Worm (Caenorhabditis elegans): ENCODE measurements around the gene srx-62.

The srx-62 gene

ce11 chrV:3970410-3970809 is 25.3 kb downstream of the srx-62 start, which contains the start of gene cyp-34A9 (continued):
- TF ChIP-seq Y75B8A.6 (GFP tag; IDR thresholded peaks at IDR 0.05) (no peak), cey-2 (tag; optimal IDR thresholded peaks at IDR 0.05; ENCODE audit: borderline replicate concordance, insufficient read depth) (no peak), madf-9 (GFP tag; conservative IDR thresholded peaks at IDR 0.05) (no peak), R02D3.7 (tag; optimal IDR thresholded peaks at IDR 0.05) (no peak), ceh-28 (tag; optimal IDR thresholded peaks at IDR 0.05) (no peak), duxl-1 (tag; optimal IDR thresholded peaks at IDR 0.05; ENCODE audit: poor library complexity) (no peak), ama-1 (optimal IDR thresholded peaks at IDR 0.05) (no peak), saeg-2 (GFP tag; IDR thresholded peaks at IDR 0.05) (no peak), T20F7.1 (GFP tag; optimal IDR thresholded peaks at IDR 0.05) (no peak), rbr-2 (tag; optimal IDR thresholded peaks at IDR 0.05) (no peak), tra-1 (GFP tag; IDR thresholded peaks at IDR 0.05) (no peak), aha-1 (tag) (no peak), dve-1 (tag; optimal IDR thresholded peaks at IDR 0.05; ENCODE audit: insufficient read depth) (peak; percentile 75), hmg-1.1 (GFP tag; IDR thresholded peaks at IDR 0.05) (no peak), T26A8.4 (GFP tag; IDR thresholded peaks at IDR 0.05) (no peak), mdl-1 (tag; optimal IDR thresholded peaks at IDR 0.05) (no peak), php-3 (GFP tag; IDR thresholded peaks at IDR 0.05) (no peak), F26F4.8 (GFP tag; conservative IDR thresholded peaks at IDR 0.05) (no peak), fos-1 (tag; optimal IDR thresholded peaks at IDR 0.05) (no peak), attf-4 (tag; optimal IDR thresholded peaks at IDR 0.05) (no peak), ceh-82 (tag; optimal IDR thresholded peaks at IDR 0.05) (no peak), dmd-8 (GFP tag; IDR thresholded peaks at IDR 0.05) (no peak), sdz-12 (GFP tag; optimal IDR thresholded peaks at IDR 0.05) (no peak), pha-4 (GFP tag; IDR thresholded peaks at IDR 0.05) (no peak), pha-4 (tag; optimal IDR thresholded peaks at IDR 0.05) (no peak), fkh-10 (GFP tag; optimal IDR thresholded peaks at IDR 0.05) (no peak), nhr-28 (tag; optimal IDR thresholded peaks at IDR 0.05) (peak; percentile 99), spr-1 (tag; optimal IDR thresholded peaks at IDR 0.05) (no peak), nhr-41 (GFP tag; IDR thresholded peaks at IDR 0.05) (no peak), ceh-20 (GFP tag; IDR thresholded peaks at IDR 0.05) (no peak), lir-3 (tag; optimal IDR thresholded peaks at IDR 0.05) (no peak), daf-12 (tag; optimal IDR thresholded peaks at IDR 0.05) (no peak), ZK546.5 (tag; optimal IDR thresholded peaks at IDR 0.05) (no peak), daf-19 (GFP tag; conservative IDR thresholded peaks at IDR 0.05) (no peak), lin-38 (GFP tag; IDR thresholded peaks at IDR 0.05) (no peak), pqm-1 (tag; optimal IDR thresholded peaks at IDR 0.05) (peak; percentile 64), F49E8.2 (tag; optimal IDR thresholded peaks at IDR 0.05; ENCODE audit: borderline replicate concordance) (no peak), nhr-76 (tag; optimal IDR thresholded peaks at IDR 0.05) (no peak), D1046.2 (GFP tag; IDR thresholded peaks at IDR 0.05) (no peak), hlh-30 (tag; optimal IDR thresholded peaks at IDR 0.05; ENCODE audit: insufficient read depth) (peak; percentile 27), zfp-3 (GFP tag; conservative IDR thresholded peaks at IDR 0.05) (no peak), lin-39 (tag; optimal IDR thresholded peaks at IDR 0.05) (no peak), unc-39 (tag; optimal IDR thresholded peaks at IDR 0.05) (no peak), zfp-2 (tag; optimal IDR thresholded peaks at IDR 0.05) (no peak), mdt-29 (GFP tag; IDR thresholded peaks at IDR 0.05) (no peak), egl-27 (tag; optimal IDR thresholded peaks at IDR 0.05) (no peak), ceh-32 (tag; optimal IDR thresholded peaks at IDR 0.05; ENCODE audit: poor library complexity) (no peak), Y5F2A.4 (GFP tag; optimal IDR thresholded peaks at IDR 0.05) (no peak), jun-1 (tag; optimal IDR thresholded peaks at IDR 0.05) (no peak), spr-3 (GFP tag; optimal IDR thresholded peaks at IDR 0.05) (no peak), nhr-48 (tag; optimal IDR thresholded peaks at IDR 0.05) (no peak), ztf-7 (tag; optimal IDR thresholded peaks at IDR 0.05) (no peak), zip-11 (GFP tag; IDR thresholded peaks at IDR 0.05) (no peak)
